Fruit fly (Drosophila melanogaster): ENCODE results near the gene aay.

Gene aay

dm6 chr3L:9373374-9374004 lies 49.6 kb upstream of the aay start (continued):
- TF ChIP-seq bsh (GFP tag; optimal IDR thresholded peaks at IDR 0.05) (peak; percentile 39 to 81), CG17328 (GFP tag; IDR thresholded peaks at IDR 0.05) (peak; percentile 81), GATAe (GFP tag; conservative IDR thresholded peaks at IDR 0.05) (no peak; the same call in 1 of the 2 replicates), CG16813 (GFP tag; IDR thresholded peaks at IDR 0.05; ENCODE audit: partially characterized antibody) (no peak), pita (GFP tag; optimal IDR thresholded peaks at IDR 0.05) (no peak), CG12104 (GFP tag; optimal IDR thresholded peaks at IDR 0.05) (no peak), Lhr (GFP tag; optimal IDR thresholded peaks at IDR 0.05) (peak; percentile 2), CG15601 (tag; optimal IDR thresholded peaks at IDR 0.05) (peak; percentile 64), Aef1 (GFP tag; IDR thresholded peaks at IDR 0.05) (peak; percentile 45), Oaz (GFP tag; IDR thresholded peaks at IDR 0.05) (peak; percentile 55), Ets97D (GFP tag; optimal IDR thresholded peaks at IDR 0.05) (no peak), repo (GFP tag; optimal IDR thresholded peaks at IDR 0.05) (no peak), CG7372 (GFP tag; IDR thresholded peaks at IDR 0.05) (peak; percentile 28; the same call in 1 of the 2 replicates), H15 (GFP tag; IDR thresholded peaks at IDR 0.05) (peak; percentile 62; the same call in 1 of the 3 replicates), ash1 (GFP tag; optimal IDR thresholded peaks at IDR 0.05) (no peak), CG3163 (GFP tag; optimal IDR thresholded peaks at IDR 0.05) (no peak), so (GFP tag; IDR thresholded peaks at IDR 0.05) (peak; percentile 80), pb (GFP tag; optimal IDR thresholded peaks at IDR 0.05) (no peak), CG8388 (GFP tag; optimal IDR thresholded peaks at IDR 0.05) (peak; percentile 67), p53 (GFP tag; optimal IDR thresholded peaks at IDR 0.05) (no peak), CG7839 (tag; optimal IDR thresholded peaks at IDR 0.05) (peak; percentile 75), sug (tag; optimal IDR thresholded peaks at IDR 0.05) (no peak), Mes4 (GFP tag; optimal IDR thresholded peaks at IDR 0.05) (no peak), CG6854 (GFP tag; optimal IDR thresholded peaks at IDR 0.05) (peak; percentile 66), CG10959 (GFP tag; IDR thresholded peaks at IDR 0.05) (no peak), br (optimal IDR thresholded peaks at IDR 0.05) (no peak), dmrt99B (tag; optimal IDR thresholded peaks at IDR 0.05) (peak; percentile 78), otp (GFP tag; IDR thresholded peaks at IDR 0.05) (peak; percentile 11; the same call in 1 of the 3 replicates), CG7556 (GFP tag; optimal IDR thresholded peaks at IDR 0.05) (peak; percentile 77), kah (GFP tag; optimal IDR thresholded peaks at IDR 0.05) (no peak), yki (optimal IDR thresholded peaks at IDR 0.05) (peak; percentile 69), sisA (GFP tag; IDR thresholded peaks at IDR 0.05) (peak; percentile 72), CG13624 (GFP tag; optimal IDR thresholded peaks at IDR 0.05) (no peak), CG10147 (GFP tag; optimal IDR thresholded peaks at IDR 0.05) (peak; percentile 77), CG17568 (GFP tag; optimal IDR thresholded peaks at IDR 0.05) (no peak), CG3847 (GFP tag; IDR thresholded peaks at IDR 0.05) (0 out of 2 replicates have a peak, but pooled peaks have one; percentile 20), CG34422 (GFP tag; IDR thresholded peaks at IDR 0.05) (peak; percentile 67; the same call in 1 of the 3 replicates), CG10654 (GFP tag; optimal IDR thresholded peaks at IDR 0.05) (peak; percentile 28), CG17385 (GFP tag; optimal IDR thresholded peaks at IDR 0.05) (peak; percentile 66), CG12219 (GFP tag; optimal IDR thresholded peaks at IDR 0.05) (peak; percentile 44), ttk (GFP tag; IDR thresholded peaks at IDR 0.05) (no peak), NFAT (GFP tag; IDR thresholded peaks at IDR 0.05) (peak; percentile 48), psq (GFP tag; optimal IDR thresholded peaks at IDR 0.05) (peak; percentile 9), ato (GFP tag; IDR thresholded peaks at IDR 0.05; ENCODE audit: partially characterized antibody) (no peak), esg (GFP tag; conservative IDR thresholded peaks at IDR 0.05) (peak; percentile 48), CG3065 (GFP tag; optimal IDR thresholded peaks at IDR 0.05) (no peak), CG8089 (GFP tag; optimal IDR thresholded peaks at IDR 0.05) (no peak), amos (GFP tag; IDR thresholded peaks at IDR 0.05; ENCODE audit: partially characterized antibody) (no peak), nmo (GFP tag; optimal IDR thresholded peaks at IDR 0.05) (peak; percentile 54), bowl (GFP tag; IDR thresholded peaks at IDR 0.05) (peak; percentile 45; the same call in 1 of the 2 replicates), Hr78 (GFP tag; optimal IDR thresholded peaks at IDR 0.05) (peak in 1 of 2 experiments; percentile 43)

Data from whole organism, embryonic.